Fruit fly (Drosophila melanogaster): ENCODE data around the gene CG6791.

- TF ChIP-seq h (optimal IDR thresholded peaks at IDR 0.05) (no peak), Myc (optimal IDR thresholded peaks at IDR 0.05) (no peak)
These were observed at the start of gene CG6791 for dm6 chr3R:11589764-11590358.
